Worm (Caenorhabditis elegans): ENCODE measurements around the gene T22F3.2.
"Not testable (repeated sequence)": the region's sequence is repeated elsewhere in the genome, so short reads cannot be mapped to it uniquely, and the experiment has no call there.

Gene T22F3.2

DNA sequence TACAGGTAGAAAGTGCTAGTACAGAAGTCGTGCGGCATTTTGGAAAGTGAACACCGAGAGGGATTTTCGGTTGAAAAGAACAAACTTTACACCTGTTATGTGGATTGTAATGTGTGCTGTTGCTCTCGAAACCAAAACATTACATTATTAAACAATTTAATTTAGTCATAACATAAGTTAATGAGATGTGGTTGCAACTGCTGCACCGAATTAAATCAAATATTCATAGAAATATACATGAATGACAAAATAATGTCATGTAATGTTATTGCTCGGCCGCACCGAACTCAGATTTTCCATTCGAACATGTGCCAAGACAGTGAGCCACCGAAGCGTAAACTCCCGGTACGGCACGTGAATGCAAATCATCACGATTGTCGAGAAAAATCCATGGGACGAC, 8.5 kb downstream of the T22F3.2 start, which contains the start of gene srh-213:
Gene srh-213 (minus strand): TSS at position 101 of the 400 bp plus-strand sequence.
- no peak for TF ChIP-seq T22C8.4 (GFP tag; IDR thresholded peaks at IDR 0.05)
- no peak for TF ChIP-seq ztf-23 (GFP tag; IDR thresholded peaks at IDR 0.05)
- no peak for TF ChIP-seq flt-1 (GFP tag; IDR thresholded peaks at IDR 0.05)
- TF ChIP-seq ztf-29 (GFP tag; IDR thresholded peaks at IDR 0.05), result no peak
- TF ChIP-seq tab-1 (GFP tag; IDR thresholded peaks at IDR 0.05), result no peak
- no peak for TF ChIP-seq ref-1 (GFP tag; conservative IDR thresholded peaks at IDR 0.05)
- TF ChIP-seq klf-2 (GFP tag; conservative IDR thresholded peaks at IDR 0.05), result no peak
- no peak for TF ChIP-seq med-1 (GFP tag; optimal IDR thresholded peaks at IDR 0.05; ENCODE audit: insufficient read depth)
- TF ChIP-seq cog-1 (tag; optimal IDR thresholded peaks at IDR 0.05), result no peak

- not testable (repeated sequence) for TF ChIP-seq ref-1 (GFP tag; conservative IDR thresholded peaks at IDR 0.05); T22C8.4 (GFP tag; IDR thresholded peaks at IDR 0.05); med-1 (GFP tag; optimal IDR thresholded peaks at IDR 0.05; ENCODE audit: insufficient read depth)
Observed at ce11 chrV:3597052-3597451, 10.6 kb downstream of the T22F3.2 start, which contains the start of gene srh-212. srh-212 (minus strand) TSS chrV:3597152.

- no peak for TF ChIP-seq T22C8.4 (GFP tag; IDR thresholded peaks at IDR 0.05)
- no peak for TF ChIP-seq ref-1 (GFP tag; conservative IDR thresholded peaks at IDR 0.05)
- no peak for TF ChIP-seq cog-1 (tag; optimal IDR thresholded peaks at IDR 0.05)
- TF ChIP-seq flt-1 (GFP tag; IDR thresholded peaks at IDR 0.05), result no peak
- no peak for TF ChIP-seq ztf-23 (GFP tag; IDR thresholded peaks at IDR 0.05)
- no peak for TF ChIP-seq tab-1 (GFP tag; IDR thresholded peaks at IDR 0.05)
- TF ChIP-seq med-1 (GFP tag; optimal IDR thresholded peaks at IDR 0.05; ENCODE audit: insufficient read depth), result no peak
Observed at ce11 chrV:3600570-3600969, 14.1 kb downstream of the T22F3.2 start, which contains the start of gene T22F3.7. T22F3.7 (minus strand) TSS chrV:3600670.

DNA sequence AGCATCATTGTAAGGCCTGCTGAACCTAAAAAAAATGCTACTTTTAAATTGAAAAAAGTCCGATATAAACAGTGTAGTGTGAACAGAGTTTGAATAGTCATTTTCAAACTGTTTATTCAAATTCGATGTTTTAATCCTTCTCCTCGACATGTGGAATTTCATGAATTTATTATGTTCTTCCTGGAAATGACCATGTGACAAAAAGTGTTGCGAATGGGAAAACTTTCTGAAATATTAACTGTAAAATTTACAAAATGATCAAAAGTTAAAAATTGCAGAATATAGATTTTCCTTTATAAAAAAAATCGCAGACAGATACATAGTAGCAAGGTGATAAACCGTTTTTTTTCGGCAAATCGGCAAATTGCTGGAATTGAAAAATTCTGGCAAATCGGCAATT, 18.9 kb downstream of the T22F3.2 start, which contains the start of gene T22F3.8:
Gene T22F3.8 (minus strand): TSS at position 101 of the 400 bp plus-strand sequence.
- TF ChIP-seq ztf-29 (GFP tag; IDR thresholded peaks at IDR 0.05), result no peak
- no peak for TF ChIP-seq klf-2 (GFP tag; conservative IDR thresholded peaks at IDR 0.05)
- no peak for TF ChIP-seq med-1 (GFP tag; optimal IDR thresholded peaks at IDR 0.05; ENCODE audit: insufficient read depth)
- TF ChIP-seq tab-1 (GFP tag; IDR thresholded peaks at IDR 0.05), result no peak
- TF ChIP-seq T22C8.4 (GFP tag; IDR thresholded peaks at IDR 0.05), result no peak
- TF ChIP-seq flt-1 (GFP tag; IDR thresholded peaks at IDR 0.05), result no peak
- TF ChIP-seq ref-1 (GFP tag; conservative IDR thresholded peaks at IDR 0.05), result no peak
- TF ChIP-seq ztf-23 (GFP tag; IDR thresholded peaks at IDR 0.05), result no peak
- TF ChIP-seq cog-1 (tag; optimal IDR thresholded peaks at IDR 0.05), result no peak

DNA sequence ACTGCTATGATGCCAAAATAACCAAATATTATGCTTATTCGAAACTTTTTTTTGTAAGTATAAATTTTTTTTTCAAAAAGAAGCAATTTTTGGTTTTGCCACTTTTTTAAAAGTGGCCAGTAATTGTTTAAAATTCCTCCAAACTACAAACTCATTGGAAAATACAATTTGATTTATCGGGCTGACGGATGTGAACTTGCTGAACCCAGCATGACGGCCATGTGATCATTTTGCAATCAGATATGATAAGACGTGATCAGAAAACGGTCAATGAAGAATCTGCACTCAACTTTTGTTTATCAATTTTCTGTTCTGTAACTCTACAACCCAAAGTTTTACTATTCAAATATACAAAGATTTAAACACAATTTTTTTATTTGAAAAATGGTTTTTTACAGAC, 20.0 kb downstream of the T22F3.2 start:
- TF ChIP-seq med-1 (GFP tag; optimal IDR thresholded peaks at IDR 0.05; ENCODE audit: insufficient read depth), result no peak
- TF ChIP-seq tab-1 (GFP tag; IDR thresholded peaks at IDR 0.05), result no peak
- TF ChIP-seq cog-1 (tag; optimal IDR thresholded peaks at IDR 0.05), result no peak
- TF ChIP-seq ztf-23 (GFP tag; IDR thresholded peaks at IDR 0.05), result no peak
- no peak for TF ChIP-seq T22C8.4 (GFP tag; IDR thresholded peaks at IDR 0.05)
- no peak for TF ChIP-seq ref-1 (GFP tag; conservative IDR thresholded peaks at IDR 0.05)
- no peak for TF ChIP-seq ztf-29 (GFP tag; IDR thresholded peaks at IDR 0.05)
- TF ChIP-seq klf-2 (GFP tag; conservative IDR thresholded peaks at IDR 0.05), result no peak

DNA sequence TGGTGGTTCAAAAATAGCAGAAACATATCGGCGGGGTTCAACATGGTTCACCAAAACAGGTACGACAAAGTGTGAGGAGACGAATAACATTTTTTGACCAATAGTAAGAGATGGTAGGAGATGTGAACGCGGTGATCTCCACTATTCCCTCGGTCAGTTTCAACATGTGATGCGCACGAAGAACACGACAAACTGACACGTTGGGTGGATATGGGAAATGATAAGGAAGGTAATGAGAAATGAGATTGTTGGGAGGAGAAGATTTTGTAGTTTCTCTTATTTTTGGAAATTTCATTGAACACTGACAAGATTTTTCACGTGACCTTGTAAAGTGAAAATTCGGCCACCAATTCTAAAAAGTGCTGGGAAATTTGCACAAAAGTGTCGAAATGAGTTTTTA, 24.3 kb downstream of the T22F3.2 start:
- TF ChIP-seq ztf-23 (GFP tag; IDR thresholded peaks at IDR 0.05) (no peak), tab-1 (GFP tag; IDR thresholded peaks at IDR 0.05) (no peak), med-1 (GFP tag; optimal IDR thresholded peaks at IDR 0.05; ENCODE audit: insufficient read depth) (no peak), klf-2 (GFP tag; conservative IDR thresholded peaks at IDR 0.05) (no peak), T22C8.4 (GFP tag; IDR thresholded peaks at IDR 0.05) (no peak), ref-1 (GFP tag; conservative IDR thresholded peaks at IDR 0.05) (no peak)

DNA sequence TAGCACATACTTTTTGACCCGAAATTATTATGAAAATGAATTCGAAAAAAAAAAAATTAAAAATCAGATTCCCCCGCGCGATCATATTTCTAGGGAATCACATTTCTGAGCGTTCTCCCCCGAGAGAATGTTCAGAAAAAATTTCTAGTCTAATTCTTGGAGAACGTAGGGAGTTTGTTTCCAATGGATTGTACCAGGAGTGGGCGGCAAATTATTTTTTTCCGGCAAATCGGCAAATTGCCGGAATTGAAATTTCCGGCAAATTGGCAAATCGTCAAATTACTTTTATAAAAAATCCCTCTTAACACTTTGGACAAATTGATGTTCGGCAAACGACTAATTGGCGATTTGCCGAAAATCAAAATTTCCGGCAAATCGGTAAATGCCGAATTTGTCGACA, 25.2 kb downstream of the T22F3.2 start, which contains the start of gene T22F3.10:
Gene T22F3.10 (minus strand): TSS at position 101 of the 400 bp plus-strand sequence.
- TF ChIP-seq klf-2 (GFP tag; conservative IDR thresholded peaks at IDR 0.05) (no peak), med-1 (GFP tag; optimal IDR thresholded peaks at IDR 0.05; ENCODE audit: insufficient read depth) (no peak), ztf-29 (GFP tag; IDR thresholded peaks at IDR 0.05) (no peak), T22C8.4 (GFP tag; IDR thresholded peaks at IDR 0.05) (no peak), ztf-23 (GFP tag; IDR thresholded peaks at IDR 0.05) (no peak), cog-1 (tag; optimal IDR thresholded peaks at IDR 0.05) (no peak), ref-1 (GFP tag; conservative IDR thresholded peaks at IDR 0.05) (no peak), flt-1 (GFP tag; IDR thresholded peaks at IDR 0.05) (no peak), tab-1 (GFP tag; IDR thresholded peaks at IDR 0.05) (no peak)

- no peak for TF ChIP-seq klf-2 (GFP tag; conservative IDR thresholded peaks at IDR 0.05)
- no peak for TF ChIP-seq med-1 (GFP tag; optimal IDR thresholded peaks at IDR 0.05; ENCODE audit: insufficient read depth)
- no peak for TF ChIP-seq cog-1 (tag; optimal IDR thresholded peaks at IDR 0.05)
- TF ChIP-seq flt-1 (GFP tag; IDR thresholded peaks at IDR 0.05), result no peak
- no peak for TF ChIP-seq T22C8.4 (GFP tag; IDR thresholded peaks at IDR 0.05)
- TF ChIP-seq ztf-29 (GFP tag; IDR thresholded peaks at IDR 0.05), result no peak
- no peak for TF ChIP-seq ref-1 (GFP tag; conservative IDR thresholded peaks at IDR 0.05)
- TF ChIP-seq ztf-23 (GFP tag; IDR thresholded peaks at IDR 0.05), result no peak
- TF ChIP-seq tab-1 (GFP tag; IDR thresholded peaks at IDR 0.05), result no peak
Observed at ce11 chrV:3613042-3613441, 26.6 kb downstream of the T22F3.2 start.

DNA sequence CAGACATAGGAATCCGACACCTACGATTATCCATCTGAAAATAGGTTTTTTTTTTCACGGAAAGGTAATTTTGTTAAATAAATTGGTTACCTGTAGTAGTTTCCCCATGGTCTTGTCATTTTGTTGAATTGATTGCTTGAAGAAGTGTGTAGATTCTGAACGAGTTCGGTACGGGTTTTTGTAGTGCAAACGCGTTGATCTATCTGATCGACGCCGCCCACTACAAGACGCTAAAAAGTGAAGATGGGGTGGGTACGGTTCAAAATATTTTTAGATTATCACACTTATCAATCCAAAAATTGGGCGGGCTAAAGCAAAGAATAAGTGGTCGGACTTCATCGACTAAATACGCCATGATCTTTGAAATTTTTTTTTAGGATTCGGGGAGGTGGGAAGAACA, 28.0 kb downstream of the T22F3.2 start, which contains the start of gene T22F3.11:
Gene T22F3.11 (minus strand): TSS at position 157 of the 400 bp plus-strand sequence.
- TF ChIP-seq flt-1 (GFP tag; IDR thresholded peaks at IDR 0.05) (no peak), cog-1 (tag; optimal IDR thresholded peaks at IDR 0.05) (no peak), med-1 (GFP tag; optimal IDR thresholded peaks at IDR 0.05; ENCODE audit: insufficient read depth) (no peak), T22C8.4 (GFP tag; IDR thresholded peaks at IDR 0.05) (no peak), ztf-23 (GFP tag; IDR thresholded peaks at IDR 0.05) (no peak), ztf-29 (GFP tag; IDR thresholded peaks at IDR 0.05) (no peak), tab-1 (GFP tag; IDR thresholded peaks at IDR 0.05) (no peak), ref-1 (GFP tag; conservative IDR thresholded peaks at IDR 0.05) (no peak), klf-2 (GFP tag; conservative IDR thresholded peaks at IDR 0.05) (no peak)

DNA sequence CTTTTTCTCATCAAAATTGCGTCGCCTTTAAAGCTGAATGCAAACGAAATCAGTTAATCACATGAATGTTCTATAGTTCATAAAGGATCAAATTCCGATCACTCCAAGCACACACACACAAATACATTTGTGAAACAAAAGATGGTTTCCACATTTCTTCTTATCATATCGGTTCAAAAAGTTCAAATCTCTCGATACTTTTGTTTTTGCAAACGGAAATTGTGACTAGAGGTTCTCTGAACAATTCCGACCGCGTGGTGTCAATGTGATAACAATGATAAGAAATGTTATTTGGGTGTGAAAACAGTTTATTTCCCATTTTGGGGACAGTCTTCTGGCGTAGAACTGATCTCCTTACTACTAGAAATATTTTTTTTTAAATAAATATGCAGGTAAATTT, 30.4 kb downstream of the T22F3.2 start:
- TF ChIP-seq cog-1 (tag; optimal IDR thresholded peaks at IDR 0.05), result no peak

Data from whole organism, midembryonic.